Worm (Caenorhabditis elegans) whole organism, L2 larva: Measurements from ENCODE around the gene clp-2.

Experiments used
- C34F6.9 ChIP-seq: fragments of 150-350 bp; optimal IDR thresholded peaks from 2 replicates; lab custom pipeline; 2014; ENCODE audit warnings: missing biosample characterization, missing genetic modification characterization
- F13H6.1 ChIP-seq: sonication (generic microtip); optimal IDR thresholded peaks from 2 replicates; lab custom pipeline; 2016; ENCODE audit warnings: missing genetic modification characterization, missing compliant biosample characterization
- R02D3.7 ChIP-seq: fragments of 150-350 bp; optimal IDR thresholded peaks from 2 replicates; lab custom pipeline; 2014; ENCODE audit warnings: missing biosample characterization, missing genetic modification characterization
- ZK546.5 ChIP-seq: sonication (generic microtip); optimal IDR thresholded peaks from 2 replicates; lab custom pipeline; 2017; ENCODE audit warnings: missing biosample characterization, missing genetic modification characterization
- alr-1 ChIP-seq: fragments of 150-350 bp; optimal IDR thresholded peaks from 2 replicates; lab custom pipeline; 2014; ENCODE audit warnings: missing biosample characterization, missing genetic modification characterization
- aly-2 ChIP-seq: fragments of 150-350 bp; optimal IDR thresholded peaks from 2 replicates; lab custom pipeline; 2014; ENCODE audit warnings: missing biosample characterization, missing genetic modification characterization
- blmp-1 ChIP-seq: sonication (generic microtip); optimal IDR thresholded peaks from 2 replicates; lab custom pipeline; 2017; ENCODE audit warnings: missing genetic modification characterization, mild to moderate bottlenecking, missing compliant biosample characterization, antibody characterized with exemption, moderate library complexity; ENCODE audit not compliant: insufficient read depth
- ceh-82 ChIP-seq: fragments of 150-350 bp; optimal IDR thresholded peaks from 2 replicates; lab custom pipeline; 2014; ENCODE audit warnings: missing biosample characterization, missing genetic modification characterization
- crh-2 ChIP-seq: sonication (generic microtip); optimal IDR thresholded peaks from 2 replicates; lab custom pipeline; 2017; ENCODE audit warnings: missing biosample characterization, missing genetic modification characterization
- dmd-4 ChIP-seq: sonication (generic microtip); optimal IDR thresholded peaks from 2 replicates; lab custom pipeline; 2017; ENCODE audit warnings: missing biosample characterization, missing genetic modification characterization
- egl-27 ChIP-seq: sonication (generic microtip); optimal IDR thresholded peaks from 3 replicates; lab custom pipeline; 2017; ENCODE audit warnings: missing biosample characterization, missing genetic modification reagents, missing genetic modification characterization
- elt-1 ChIP-seq: fragments of 150-350 bp; optimal IDR thresholded peaks from 2 replicates; lab custom pipeline; 2014; ENCODE audit warnings: missing biosample characterization, missing genetic modification characterization
- elt-3 ChIP-seq: sonication (generic microtip); optimal IDR thresholded peaks from 2 replicates; lab custom pipeline; 2017; ENCODE audit warnings: missing biosample characterization, missing genetic modification characterization
- fos-1 ChIP-seq: fragments of 150-350 bp; optimal IDR thresholded peaks from 2 replicates; lab custom pipeline; 2014; ENCODE audit warnings: missing biosample characterization, missing genetic modification characterization
- gmeb-1 ChIP-seq: fragments of 150-350 bp; optimal IDR thresholded peaks from 2 replicates; lab custom pipeline; 2014; ENCODE audit warnings: missing biosample characterization, missing genetic modification characterization
- lin-11 ChIP-seq: fragments of 150-350 bp; sonication (generic microtip); optimal IDR thresholded peaks from 2 replicates; lab custom pipeline; 2014; ENCODE audit warnings: missing biosample characterization, missing genetic modification characterization, inconsistent platforms, mixed read lengths
- lin-13 ChIP-seq: fragments of 150-350 bp; optimal IDR thresholded peaks from 2 replicates; lab custom pipeline; 2014; ENCODE audit warnings: missing biosample characterization, missing genetic modification reagents, missing genetic modification characterization
- lin-39 ChIP-seq: fragments of 150-350 bp; optimal IDR thresholded peaks from 2 replicates; lab custom pipeline; 2014; ENCODE audit warnings: missing biosample characterization, missing genetic modification reagents, missing genetic modification characterization
- lsy-2 ChIP-seq, 2 experiments: fragments of 150-350 bp in 1 of 2; sonication (generic microtip) in 1 of 2; optimal IDR thresholded peaks; 2 replicates each; lab custom pipeline; 2014 to 2017; ENCODE audit warnings: missing biosample characterization in 2 of 2, missing genetic modification characterization in 2 of 2
- mab-5 ChIP-seq: fragments of 150-350 bp; optimal IDR thresholded peaks from 2 replicates; lab custom pipeline; 2014; ENCODE audit warnings: missing biosample characterization, missing genetic modification characterization
- mbf-1 ChIP-seq: sonication (generic microtip); optimal IDR thresholded peaks from 2 replicates; lab custom pipeline; 2017; ENCODE audit warnings: missing biosample characterization, missing genetic modification characterization
- mdl-1 ChIP-seq, 2 experiments: fragments of 150-350 bp in 1 of 2; sonication (generic microtip) in 1 of 2; optimal IDR thresholded peaks; 2 replicates each; lab custom pipeline; 2017; ENCODE audit warnings: missing biosample characterization in 2 of 2, missing genetic modification characterization in 2 of 2
- nhr-10 ChIP-seq: sonication (generic microtip); optimal IDR thresholded peaks from 2 replicates; lab custom pipeline; 2017; ENCODE audit warnings: missing biosample characterization, missing genetic modification characterization
- nhr-11 ChIP-seq: fragments of 150-350 bp; optimal IDR thresholded peaks from 2 replicates; lab custom pipeline; 2014; ENCODE audit warnings: missing biosample characterization, missing genetic modification characterization
- nhr-12 ChIP-seq: fragments of 150-350 bp; optimal IDR thresholded peaks from 2 replicates; lab custom pipeline; 2014; ENCODE audit warnings: missing biosample characterization, missing genetic modification characterization
- nhr-129 ChIP-seq: fragments of 150-350 bp; optimal IDR thresholded peaks from 2 replicates; lab custom pipeline; 2014; ENCODE audit warnings: missing biosample characterization, missing genetic modification characterization
- nhr-21 ChIP-seq: fragments of 150-350 bp; optimal IDR thresholded peaks from 2 replicates; lab custom pipeline; 2014; ENCODE audit warnings: missing biosample characterization, missing genetic modification characterization
- nhr-23 ChIP-seq: fragments of 150-350 bp; optimal IDR thresholded peaks from 2 replicates; lab custom pipeline; 2014; ENCODE audit warnings: missing biosample characterization, missing genetic modification reagents, missing genetic modification characterization
- nhr-237 ChIP-seq: fragments of 150-350 bp; optimal IDR thresholded peaks from 2 replicates; lab custom pipeline; 2014; ENCODE audit warnings: missing biosample characterization, missing genetic modification characterization
- nhr-25 ChIP-seq: fragments of 150-350 bp; sonication (generic microtip); optimal IDR thresholded peaks from 3 replicates; lab custom pipeline; 2014; ENCODE audit warnings: missing biosample characterization, missing genetic modification characterization
- nhr-77 ChIP-seq: fragments of 150-350 bp; optimal IDR thresholded peaks from 2 replicates; lab custom pipeline; 2014; ENCODE audit warnings: missing biosample characterization, missing genetic modification characterization
- sem-4 ChIP-seq: fragments of 150-350 bp; optimal IDR thresholded peaks from 2 replicates; lab custom pipeline; 2014; ENCODE audit warnings: missing biosample characterization, missing genetic modification reagents, missing genetic modification characterization
- skn-1 ChIP-seq: sonication (generic microtip); optimal IDR thresholded peaks from 2 replicates; lab custom pipeline; 2017; ENCODE audit warnings: missing biosample characterization, missing genetic modification characterization
- sma-9 ChIP-seq, 2 experiments: fragments of 150-350 bp in 1 of 2; sonication (generic microtip) in 1 of 2; optimal IDR thresholded peaks; 2 replicates each; lab custom pipeline; 2014 to 2016; ENCODE audit warnings: missing genetic modification characterization in 2 of 2, mild to moderate bottlenecking in 1 of 2, missing biosample characterization in 1 of 2, missing compliant biosample characterization in 1 of 2, missing genetic modification reagents in 1 of 2, moderate library complexity in 1 of 2
- snpc-4 ChIP-seq: fragments of 150-350 bp; optimal IDR thresholded peaks from 2 replicates; lab custom pipeline; 2014; ENCODE audit warnings: missing biosample characterization, missing genetic modification characterization
- unc-39 ChIP-seq: fragments of 150-350 bp; optimal IDR thresholded peaks from 2 replicates; lab custom pipeline; 2014; ENCODE audit warnings: missing biosample characterization, missing genetic modification characterization
- unc-55 ChIP-seq: fragments of 150-350 bp; sonication (generic microtip); optimal IDR thresholded peaks from 3 replicates; lab custom pipeline; 2014; ENCODE audit warnings: missing biosample characterization, missing genetic modification reagents, missing genetic modification characterization
- unc-62 ChIP-seq: fragments of 150-350 bp; optimal IDR thresholded peaks from 2 replicates; lab custom pipeline; 2014; ENCODE audit warnings: missing biosample characterization, missing genetic modification reagents, missing genetic modification characterization
- zag-1 ChIP-seq: fragments of 150-350 bp; optimal IDR thresholded peaks from 2 replicates; lab custom pipeline; 2014; ENCODE audit warnings: missing biosample characterization, missing genetic modification characterization
- ztf-1 ChIP-seq: fragments of 200-800 bp; sonication (Bioruptor generic); conservative IDR thresholded peaks from 2 replicates; pipeline ENCODE4 v1.3.6; 2022; ENCODE audit warnings: missing genetic modification characterization, missing compliant biosample characterization
- ztf-11 ChIP-seq: sonication (generic microtip); optimal IDR thresholded peaks from 2 replicates; lab custom pipeline; 2017; ENCODE audit warnings: missing biosample characterization, missing genetic modification characterization
- ztf-4 ChIP-seq: fragments of 150-350 bp; optimal IDR thresholded peaks from 2 replicates; lab custom pipeline; 2014; ENCODE audit warnings: missing biosample characterization, missing genetic modification characterization

clp-2 gene

DNA sequence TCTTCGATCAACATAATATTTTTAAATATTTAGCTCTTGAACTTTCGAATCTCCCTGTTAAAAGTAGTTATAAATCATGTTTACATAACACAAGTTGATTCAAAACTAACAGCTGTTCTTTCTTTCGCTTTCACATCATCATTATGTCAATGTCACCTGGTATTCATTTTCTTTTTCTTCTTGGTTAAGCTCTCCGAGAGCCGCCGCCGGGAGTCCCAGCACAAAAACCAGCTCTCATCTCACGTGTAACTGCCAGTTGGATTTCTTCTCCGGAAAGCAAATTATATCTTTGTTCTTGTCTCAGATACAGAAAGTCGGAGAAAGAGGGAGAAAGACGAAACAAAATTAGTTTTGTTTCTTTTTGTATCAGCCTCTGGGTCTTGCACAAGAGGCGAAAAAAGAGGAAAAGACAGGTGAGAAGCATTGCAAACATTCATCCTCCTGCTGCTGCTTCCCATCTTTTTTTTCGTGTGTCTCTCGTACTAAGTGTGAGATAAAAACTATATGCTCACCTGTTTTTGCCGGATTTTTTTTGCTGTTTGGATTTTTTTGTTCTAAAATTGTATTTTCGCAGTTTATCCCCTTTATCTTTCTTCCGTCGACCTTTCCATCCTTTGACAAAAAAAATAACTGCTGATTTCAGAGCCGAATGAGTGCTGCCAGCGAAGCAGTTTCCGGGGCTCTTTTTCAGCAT, 27.6 kb upstream of the clp-2 start, which contains the start of gene F17C8.3:
Gene F17C8.3 (plus strand): TSS at position 644 of the 694 bp plus-strand sequence.
- TF ChIP-seq alr-1 (tag; lab: Kevin White, UChicago) (no peak), crh-2 (no peak), nhr-23 (tag; lab: Kevin White, UChicago) (no peak), mdl-1 (tag; optimal IDR thresholded peaks at IDR 0.05; lab: Kevin White, UChicago) (no peak), egl-27 (tag; lab: Kevin White, UChicago) (no peak), skn-1 (tag; lab: Kevin White, UChicago) (no peak), F13H6.1 (tag; lab: Kevin White, UChicago) (peak; percentile 73), lin-11 (tag; lab: Kevin White, UChicago) (no peak), unc-62 (GFP tag; lab: Kevin White, UChicago) (no peak), ztf-11 (tag; lab: Kevin White, UChicago) (no peak), elt-1 (tag; lab: Kevin White, UChicago) (no peak), nhr-77 (tag; lab: Kevin White, UChicago) (no peak), lsy-2 (tag; optimal IDR thresholded peaks at IDR 0.05; lab: Kevin White, UChicago) (peak in 1 of 2 experiments; percentile 56), lin-39 (tag; lab: Kevin White, UChicago) (no peak), blmp-1 (tag; lab: Kevin White, UChicago) (no peak), ZK546.5 (tag; lab: Kevin White, UChicago) (no peak), ztf-1 (GFP tag; lab: Robert Waterston, UW) (no peak), nhr-237 (tag; lab: Kevin White, UChicago) (no peak), snpc-4 (tag; lab: Kevin White, UChicago) (no peak), unc-55 (GFP tag; lab: Kevin White, UChicago) (no peak), lin-13 (GFP tag; lab: Kevin White, UChicago) (no peak), dmd-4 (no peak), sem-4 (no peak), ceh-82 (tag; lab: Kevin White, UChicago) (no peak), sma-9 (GFP tag; optimal IDR thresholded peaks at IDR 0.05; lab: Kevin White, UChicago) (peak; percentile 56), sma-9 (tag; optimal IDR thresholded peaks at IDR 0.05; lab: Kevin White, UChicago) (no peak), nhr-25 (tag; lab: Kevin White, UChicago) (no peak), zag-1 (tag; lab: Kevin White, UChicago) (no peak), mab-5 (peak; percentile 32), nhr-129 (tag; lab: Kevin White, UChicago) (peak; percentile 15), nhr-12 (tag; lab: Kevin White, UChicago) (no peak), mbf-1 (tag; lab: Kevin White, UChicago) (no peak), nhr-11 (tag; lab: Kevin White, UChicago) (no peak), elt-3 (tag; lab: Kevin White, UChicago) (no peak), R02D3.7 (no peak), C34F6.9 (tag; lab: Kevin White, UChicago) (peak; percentile 47), gmeb-1 (tag; lab: Kevin White, UChicago) (no peak), fos-1 (tag; lab: Kevin White, UChicago) (no peak), aly-2 (tag; lab: Kevin White, UChicago) (no peak), nhr-10 (no peak), ztf-4 (tag; lab: Kevin White, UChicago) (no peak), nhr-21 (tag; lab: Kevin White, UChicago) (no peak), unc-39 (tag; lab: Kevin White, UChicago) (no peak)
- TF ChIP-seq, all 48 proteins: peak for 6

DNA sequence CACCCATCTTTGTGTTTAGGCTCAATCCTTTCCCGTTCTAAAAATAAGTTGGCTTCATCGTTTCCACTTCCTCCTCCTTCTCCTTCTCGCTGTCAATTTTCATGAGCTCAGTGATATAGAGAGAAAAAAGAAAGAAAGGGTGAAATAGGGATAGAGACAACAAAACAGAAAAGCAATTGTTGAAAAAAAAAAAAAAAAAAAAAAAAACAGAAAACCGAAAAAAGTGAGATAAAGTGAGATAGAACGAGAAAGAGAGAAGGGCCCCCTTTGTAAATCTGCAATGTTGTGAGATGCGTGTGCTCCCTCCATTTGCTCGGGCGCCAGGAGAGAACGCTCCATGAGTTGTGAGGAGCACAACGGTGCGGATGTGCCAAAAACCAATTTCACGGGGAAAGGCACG, 20.1 kb upstream of the clp-2 start:
- no peak for TF ChIP-seq nhr-25 (tag; lab: Kevin White, UChicago)
- TF ChIP-seq lsy-2 (tag; optimal IDR thresholded peaks at IDR 0.05; lab: Kevin White, UChicago): peak in 1 of 2 experiments; percentile 35
- peak; percentile 26 for TF ChIP-seq sma-9 (GFP tag; optimal IDR thresholded peaks at IDR 0.05; lab: Kevin White, UChicago)
- TF ChIP-seq sma-9 (tag; optimal IDR thresholded peaks at IDR 0.05; lab: Kevin White, UChicago): no peak
- peak; percentile 54 for TF ChIP-seq unc-55 (GFP tag; lab: Kevin White, UChicago)
- TF ChIP-seq C34F6.9 (tag; lab: Kevin White, UChicago): peak; percentile 77
- TF ChIP-seq ZK546.5 (tag; lab: Kevin White, UChicago): no peak
- TF ChIP-seq nhr-129 (tag; lab: Kevin White, UChicago): no peak
- peak; percentile 29 for TF ChIP-seq F13H6.1 (tag; lab: Kevin White, UChicago)
